Worm (Caenorhabditis elegans) whole organism, midembryonic: Measurements from ENCODE around the gene lelo-1.

Source experiments
- cog-1 ChIP-seq: sonication (generic microtip); optimal IDR thresholded peaks from 2 replicates; lab custom pipeline; 2016; ENCODE audit warnings: missing genetic modification characterization, missing compliant biosample characterization
- med-1 ChIP-seq: sonication (generic microtip); optimal IDR thresholded peaks from 2 replicates; lab custom pipeline; 2017; ENCODE audit warnings: missing genetic modification characterization, mild to moderate bottlenecking, missing compliant biosample characterization, antibody characterized with exemption, missing genetic modification reagents; ENCODE audit not compliant: insufficient read depth
- ztf-23 ChIP-seq: fragments of 200-800 bp; sonication (Bioruptor generic); IDR thresholded peaks from 2 replicates; pipeline ENCODE4 v1.3.6; 2022; ENCODE audit warnings: missing genetic modification reagents, missing genetic modification characterization, missing compliant biosample characterization
- ztf-29 ChIP-seq: fragments of 200-800 bp; sonication (Bioruptor generic); IDR thresholded peaks from 2 replicates; pipeline ENCODE4 v1.3.6; 2022; ENCODE audit warnings: missing genetic modification reagents, missing genetic modification characterization, missing compliant biosample characterization

ce11 chrII:6208116-6208515, 38.0 kb upstream of the lelo-1 start, which contains the start of gene daf-37:
- TF ChIP-seq ztf-23 (GFP tag; lab: Robert Waterston, UW) (no peak), ztf-29 (GFP tag; lab: Robert Waterston, UW) (no peak), med-1 (GFP tag; lab: Kevin White, UChicago) (no peak), cog-1 (tag; lab: Kevin White, UChicago) (no peak)
